Fruit fly (Drosophila melanogaster): ENCODE measurements around the gene Top3alpha.

dm6 chr2L:19517154-19517814, 19.3 kb downstream of the Top3alpha start, which contains the start of gene Hasp:
- no peak for TF ChIP-seq Hr78 (GFP tag; optimal IDR thresholded peaks at IDR 0.05)
- no peak for TF ChIP-seq sage (GFP tag; optimal IDR thresholded peaks at IDR 0.05)
- TF ChIP-seq usp (GFP tag; optimal IDR thresholded peaks at IDR 0.05): no peak
- TF ChIP-seq Mio (GFP tag; optimal IDR thresholded peaks at IDR 0.05): no peak
- TF ChIP-seq h (GFP tag; optimal IDR thresholded peaks at IDR 0.05): no peak
- no peak for TF ChIP-seq brk (GFP tag; optimal IDR thresholded peaks at IDR 0.05)
- TF ChIP-seq dl (GFP tag; optimal IDR thresholded peaks at IDR 0.05; ENCODE audit: insufficient read depth in 1 of 2, partially characterized antibody in 2 of 2): no peak
- no peak for TF ChIP-seq psq (GFP tag; optimal IDR thresholded peaks at IDR 0.05)
- no peak for TF ChIP-seq sv (GFP tag; optimal IDR thresholded peaks at IDR 0.05)
- no peak for TF ChIP-seq pan (optimal IDR thresholded peaks at IDR 0.05)
- TF ChIP-seq foxo (GFP tag; optimal IDR thresholded peaks at IDR 0.05): no peak
- no peak for TF ChIP-seq Hnf4 (GFP tag; optimal IDR thresholded peaks at IDR 0.05)
- no peak for TF ChIP-seq br (GFP tag; optimal IDR thresholded peaks at IDR 0.05)
